Worm (Caenorhabditis elegans) whole organism, L4/young adult: Measurements from ENCODE around the gene egas-2.

Experiments used
- W03F9.2 ChIP-seq: fragments of 150-350 bp; optimal IDR thresholded peaks from 2 replicates; lab custom pipeline; 2014; ENCODE audit warnings: missing biosample characterization, missing genetic modification characterization
- dao-5 ChIP-seq: sonication (generic microtip); optimal IDR thresholded peaks from 2 replicates; lab custom pipeline; 2016; ENCODE audit warnings: missing genotype, missing genetic modification characterization, moderate library complexity, missing compliant biosample characterization
- him-1 ChIP-seq: sonication (generic microtip); optimal IDR thresholded peaks from 2 replicates; lab custom pipeline; 2016; ENCODE audit warnings: missing genotype, missing genetic modification reagents, missing genetic modification characterization, missing compliant biosample characterization

The egas-2 gene

DNA sequence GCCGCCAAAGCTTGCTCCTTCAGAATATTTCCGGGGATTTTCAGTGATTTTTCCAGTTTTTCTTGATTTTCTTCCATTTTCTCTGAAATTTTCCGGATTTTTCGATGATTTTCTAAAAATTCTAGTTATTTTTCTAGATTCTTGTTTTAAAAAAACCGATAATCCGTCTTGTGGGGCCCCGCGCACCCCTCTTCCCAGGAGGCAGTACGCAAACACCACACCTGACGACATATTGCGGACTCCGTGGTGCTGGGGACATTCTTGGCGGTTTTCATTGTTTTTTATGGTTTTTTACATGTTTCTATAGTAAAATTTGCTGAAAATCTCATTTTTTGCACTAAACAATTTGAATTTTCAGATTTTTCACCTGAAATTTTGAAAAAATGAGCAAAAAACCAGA lies 39.5 kb downstream of the egas-2 start, which contains the start of the genes ubc-19 and Y69H2.7:
Gene ubc-19, minus strand, starts transcription at position 82 of the 400 bp plus-strand sequence.
Gene Y69H2.7, plus strand, starts transcription at position 309 of the 400 bp plus-strand sequence.
- TF ChIP-seq him-1 (tag; lab: Kevin White, UChicago) (no peak), W03F9.2 (no peak)

DNA sequence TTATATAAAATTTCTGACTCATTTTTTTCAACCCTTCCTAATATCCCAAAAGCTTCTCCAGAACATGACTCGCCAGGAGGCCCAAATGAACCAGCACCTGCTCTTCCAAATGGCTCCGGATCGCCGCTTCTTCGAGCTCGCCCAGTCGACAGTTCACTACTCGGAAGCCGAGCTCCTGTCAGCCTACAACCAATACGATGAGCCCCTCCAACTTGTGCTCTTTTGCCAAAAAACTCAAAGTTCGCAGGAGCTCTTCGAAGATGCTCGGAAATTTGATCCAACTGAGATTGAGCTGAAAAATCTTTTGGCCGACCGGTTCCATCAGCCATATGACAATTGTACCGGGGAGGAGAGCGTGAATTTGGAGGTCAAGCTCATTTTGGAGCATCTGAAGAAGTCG lies 45.3 kb downstream of the egas-2 start:
- TF ChIP-seq dao-5 (tag; lab: Kevin White, UChicago) (no peak), him-1 (tag; lab: Kevin White, UChicago) (no peak), W03F9.2 (no peak)

- TF ChIP-seq him-1 (tag; lab: Kevin White, UChicago), result no peak
- TF ChIP-seq dao-5 (tag; lab: Kevin White, UChicago), result no peak
- TF ChIP-seq W03F9.2, result no peak
These were observed 49.2 kb downstream of the egas-2 start, which contains the start of gene nhr-241 for ce11 chrV:18699326-18699725. Gene nhr-241 (plus strand): TSS chrV:18699451.

- no peak for TF ChIP-seq dao-5 (tag; lab: Kevin White, UChicago)
- no peak for TF ChIP-seq W03F9.2
- TF ChIP-seq him-1 (tag; lab: Kevin White, UChicago), result no peak
These were observed 51.2 kb downstream of the egas-2 start, which contains the start of gene Y69H2.9 for ce11 chrV:18701306-18701705. Gene Y69H2.9 (plus strand): TSS chrV:18701538.

DNA sequence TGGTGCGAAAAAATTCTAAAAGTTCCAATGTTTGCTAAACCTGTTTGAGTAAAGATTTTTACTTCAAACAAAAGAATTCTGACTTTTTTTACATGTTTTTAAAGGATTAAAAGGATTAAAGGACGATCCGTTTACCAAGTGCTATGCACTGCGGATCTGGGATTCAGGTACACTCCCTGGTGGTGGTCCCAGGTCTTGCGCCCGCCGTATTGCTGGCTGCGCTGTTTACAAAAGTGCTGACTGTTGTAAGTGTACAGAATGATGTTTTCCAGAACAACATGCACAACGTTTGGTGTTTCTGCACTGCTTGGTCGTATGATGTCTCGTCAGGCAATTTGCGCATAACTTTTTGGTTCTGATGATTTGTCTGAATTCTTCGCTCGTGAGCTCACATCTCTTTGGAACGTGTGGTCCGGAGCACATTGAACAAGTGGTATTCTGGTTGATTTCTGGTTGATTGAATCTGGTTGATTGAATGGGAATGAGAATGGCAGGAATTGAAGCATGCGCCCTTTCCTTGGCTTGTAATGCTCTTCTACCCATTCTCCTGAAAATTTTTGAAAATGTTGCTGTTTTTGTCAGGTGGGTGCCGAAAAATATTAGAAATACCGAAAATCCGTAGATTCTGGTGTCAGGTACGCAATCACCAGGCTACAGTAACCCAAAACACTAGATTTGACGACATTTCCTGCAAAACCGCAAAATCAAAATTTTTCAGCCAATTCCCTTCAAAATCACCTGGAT lies 55.3 kb downstream of the egas-2 start:
- TF ChIP-seq W03F9.2 (no peak), him-1 (tag; lab: Kevin White, UChicago) (no peak), dao-5 (tag; lab: Kevin White, UChicago) (no peak)
